ENCODE assay signal across 3 worm cellular contexts in genomic region chrX:729062-729461, ce11.
TF ChIP-seq lines count a peak whose summit lies in the region.

No protein-coding gene starts in this region.

TF ChIP-seq in whole organism, L2 larva, 48 proteins besides CTCF, POLR2A, EP300 and RAD21:
- TF ChIP-seq skn-1 (tag; optimal IDR thresholded peaks at IDR 0.05; lab: Kevin White, UChicago) = no peak
- TF ChIP-seq mbf-1 (tag; optimal IDR thresholded peaks at IDR 0.05; lab: Kevin White, UChicago) = no peak
- no peak for TF ChIP-seq mab-5 (tag; optimal IDR thresholded peaks at IDR 0.05; lab: Kevin White, UChicago)
- TF ChIP-seq nhr-6 (tag; optimal IDR thresholded peaks at IDR 0.05; lab: Kevin White, UChicago) = no peak
- TF ChIP-seq crh-2 (tag; optimal IDR thresholded peaks at IDR 0.05; lab: Kevin White, UChicago) = no peak
- peak; percentile 1 for TF ChIP-seq sma-3 (GFP tag; optimal IDR thresholded peaks at IDR 0.05; lab: Kevin White, UChicago)
- no peak for TF ChIP-seq unc-55 (GFP tag; optimal IDR thresholded peaks at IDR 0.05; lab: Kevin White, UChicago)
- TF ChIP-seq ceh-16 (tag; optimal IDR thresholded peaks at IDR 0.05; lab: Kevin White, UChicago) = no peak
- TF ChIP-seq fos-1 (tag; optimal IDR thresholded peaks at IDR 0.05; lab: Kevin White, UChicago) = peak; percentile 47

TF ChIP-seq in whole organism, L3 larva, 47 proteins besides CTCF, POLR2A, EP300 and RAD21:
- TF ChIP-seq lsy-12 (tag; optimal IDR thresholded peaks at IDR 0.05; lab: Kevin White, UChicago) = no peak
- TF ChIP-seq pqm-1 (tag; optimal IDR thresholded peaks at IDR 0.05; lab: Kevin White, UChicago) = peak; percentile 55
- no peak for TF ChIP-seq nhr-12 (tag; optimal IDR thresholded peaks at IDR 0.05; lab: Kevin White, UChicago)
- TF ChIP-seq elt-2 (tag; optimal IDR thresholded peaks at IDR 0.05; lab: Kevin White, UChicago) = peak; percentile 16

TF ChIP-seq in whole organism, late embryonic, 69 proteins besides CTCF, POLR2A, EP300 and RAD21:
- TF ChIP-seq hlh-6 (tag; optimal IDR thresholded peaks at IDR 0.05; lab: Kevin White, UChicago) (no peak), elt-2 (tag; optimal IDR thresholded peaks at IDR 0.05; lab: Kevin White, UChicago) (peak; percentile 94)
TF ChIP-seq in whole organism, late embryonic: peak in this region for 1.
